Fruit fly (Drosophila melanogaster) ovary, adult (tissue): ENCODE measurements around the gene Nepl7.

Experiments used
- CG17801 ChIP-seq: fragments of 200-800 bp; optimal IDR thresholded peaks from 2 replicates; lab custom pipeline; 2019; ENCODE audit warnings: missing biosample characterization, mild to moderate bottlenecking, missing genetic modification characterization, moderate library complexity; ENCODE audit not compliant: partially characterized antibody

The Nepl7 gene

DNA sequence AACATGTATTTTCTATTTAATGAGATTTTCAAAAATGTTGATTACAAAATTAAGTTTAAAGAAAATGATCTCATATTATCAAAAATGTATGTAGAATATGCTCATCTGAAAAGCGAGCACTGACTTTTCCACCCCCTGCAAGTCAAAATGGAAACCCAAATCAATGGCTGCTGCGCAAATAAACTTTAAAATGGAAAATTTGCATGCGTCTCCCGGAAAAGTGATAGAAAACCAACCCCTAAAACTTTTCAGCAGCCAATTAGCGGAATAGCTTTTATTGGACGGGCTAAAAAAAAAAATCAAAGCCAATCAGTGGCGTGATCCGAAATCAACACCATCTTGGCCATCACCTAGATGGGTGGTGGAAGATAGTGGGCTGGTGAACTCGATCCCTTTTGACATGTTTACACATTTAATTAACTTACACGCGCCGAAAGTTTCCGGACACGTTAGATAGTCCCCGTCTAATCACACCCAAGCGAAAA, 19.8 kb upstream of the Nepl7 start:
- TF ChIP-seq CG17801: no peak

DNA sequence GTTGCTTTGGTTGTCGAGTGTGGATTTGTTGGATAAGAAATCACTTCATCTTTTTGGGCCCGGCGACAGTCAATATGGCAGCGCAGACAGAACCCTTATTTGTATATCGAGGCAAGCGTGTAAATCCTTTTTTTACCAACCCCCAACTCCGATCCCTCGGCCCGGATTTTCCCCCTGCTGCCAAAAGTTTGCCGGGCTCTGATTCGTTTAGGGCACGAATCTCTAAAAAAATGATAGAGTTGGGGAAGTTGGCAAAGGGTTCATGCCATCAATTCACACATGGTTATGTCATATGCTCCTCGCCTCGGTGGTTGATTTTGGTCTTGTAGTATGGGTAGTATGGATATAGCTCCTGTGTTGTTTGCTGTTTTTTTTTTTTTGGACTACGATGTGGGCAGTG, 17.3 kb upstream of the Nepl7 start:
- TF ChIP-seq CG17801: no peak

DNA sequence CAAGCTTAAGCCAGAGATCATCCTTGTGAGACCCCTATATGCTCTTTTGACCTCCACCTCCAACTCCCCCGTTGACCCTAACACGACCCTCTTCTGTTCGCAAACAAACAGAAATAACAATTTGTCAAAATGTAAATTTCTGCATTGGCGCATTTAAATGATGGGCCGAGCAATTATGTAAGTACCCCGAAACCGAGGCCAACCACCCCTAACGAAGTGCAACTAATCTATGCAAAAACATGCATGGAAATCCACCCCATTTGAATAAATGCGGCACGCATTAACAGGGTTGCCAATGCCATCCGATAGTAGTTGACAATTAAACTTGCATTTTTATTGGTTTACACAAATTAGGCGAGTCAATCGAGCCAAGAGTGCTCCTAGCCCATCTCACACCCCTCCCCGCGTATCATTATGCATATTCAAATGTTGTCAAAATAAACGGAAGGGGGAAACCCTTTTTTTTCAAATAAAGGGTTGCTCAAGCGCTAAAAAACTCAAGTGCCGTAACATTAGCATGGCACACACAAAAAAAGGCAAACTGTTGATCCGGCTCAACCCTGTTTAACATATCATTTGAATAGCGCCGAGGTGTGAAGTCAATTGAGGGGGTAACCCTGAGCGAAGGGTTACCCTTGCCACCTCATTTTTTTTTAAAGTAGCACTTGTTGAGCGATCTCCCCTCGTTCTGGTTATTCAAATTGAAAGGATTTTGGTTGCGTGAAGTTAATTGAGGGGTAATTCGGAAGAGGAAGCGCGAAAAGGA, 12.3 kb upstream of the Nepl7 start:
- TF ChIP-seq CG17801: no peak

DNA sequence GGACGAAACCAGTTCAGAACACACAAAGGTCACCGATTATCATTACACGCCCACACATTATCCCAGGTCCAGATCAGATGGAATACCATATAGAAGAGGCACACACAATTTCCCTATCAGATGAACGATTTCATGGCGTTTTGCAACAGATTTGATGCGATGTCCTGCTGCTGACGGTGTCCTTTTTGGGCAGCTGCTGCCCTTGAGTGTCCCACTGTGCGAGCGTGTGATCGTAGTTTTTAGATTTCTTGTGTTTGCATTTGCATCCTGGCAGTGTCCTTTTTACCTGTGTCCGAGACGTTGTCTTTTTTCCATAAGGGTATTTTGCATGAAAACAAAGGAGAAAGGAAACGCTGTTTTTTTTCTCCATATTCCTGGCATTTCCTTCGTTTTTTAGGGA, 9.8 kb upstream of the Nepl7 start:
- TF ChIP-seq CG17801: no peak

DNA sequence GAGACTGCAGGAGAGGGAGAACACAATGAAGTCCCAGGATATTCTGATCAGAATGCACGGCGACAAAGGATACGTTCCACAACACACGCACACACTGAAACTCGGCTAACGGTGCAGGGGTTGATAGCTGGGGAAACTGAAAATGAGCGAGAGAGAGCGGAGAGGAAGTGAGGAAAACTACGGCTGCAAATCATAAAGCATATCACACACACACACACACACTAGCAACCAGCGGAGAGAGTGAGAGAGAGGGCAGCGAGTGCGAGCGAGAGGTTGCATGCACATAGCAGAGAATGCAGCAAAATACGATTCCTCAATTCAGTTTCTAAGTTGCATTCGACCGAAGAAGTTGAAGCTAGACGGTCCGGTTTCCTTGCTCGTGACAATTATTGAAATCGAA, 8.8 kb upstream of the Nepl7 start:
- TF ChIP-seq CG17801: no peak

DNA sequence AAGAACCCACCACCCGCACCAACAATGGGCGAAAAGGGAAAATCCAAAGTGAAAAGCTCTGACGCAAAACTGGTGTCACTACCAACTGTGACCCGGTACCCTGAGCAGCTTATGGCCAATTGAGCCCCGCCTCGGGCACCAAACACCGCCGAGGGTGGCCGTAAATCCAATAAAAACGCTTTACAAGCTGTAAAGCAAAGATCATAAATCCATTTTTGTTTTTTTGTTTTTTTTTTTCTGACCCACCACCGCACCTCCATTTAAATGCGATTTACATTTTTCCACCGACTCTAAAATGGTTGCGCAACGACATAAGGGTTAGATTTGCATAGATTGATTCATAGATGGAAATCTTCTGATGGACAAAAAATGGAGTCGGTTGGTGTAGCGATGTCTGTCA, 4.9 kb upstream of the Nepl7 start:
- no peak for TF ChIP-seq CG17801

DNA sequence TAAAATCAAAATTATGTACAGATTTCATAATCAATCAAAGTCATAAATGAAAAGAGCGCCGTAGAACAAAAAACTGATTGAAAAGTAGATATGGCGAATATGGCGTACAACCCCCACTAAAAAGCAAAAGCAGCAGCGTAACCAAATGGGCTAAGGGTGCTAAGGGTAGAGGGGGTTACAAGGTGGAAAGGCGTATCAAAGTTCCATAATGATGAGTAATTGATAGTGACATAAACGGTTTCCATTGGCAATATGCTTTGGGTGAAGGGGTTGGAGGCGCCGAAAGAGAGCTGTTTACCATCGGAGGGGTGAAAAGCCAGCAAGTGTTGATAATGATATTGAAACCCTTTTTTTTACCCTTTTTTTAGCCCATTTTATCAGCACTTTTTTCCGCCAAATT, 2.8 kb upstream of the Nepl7 start:
- no peak for TF ChIP-seq CG17801

DNA sequence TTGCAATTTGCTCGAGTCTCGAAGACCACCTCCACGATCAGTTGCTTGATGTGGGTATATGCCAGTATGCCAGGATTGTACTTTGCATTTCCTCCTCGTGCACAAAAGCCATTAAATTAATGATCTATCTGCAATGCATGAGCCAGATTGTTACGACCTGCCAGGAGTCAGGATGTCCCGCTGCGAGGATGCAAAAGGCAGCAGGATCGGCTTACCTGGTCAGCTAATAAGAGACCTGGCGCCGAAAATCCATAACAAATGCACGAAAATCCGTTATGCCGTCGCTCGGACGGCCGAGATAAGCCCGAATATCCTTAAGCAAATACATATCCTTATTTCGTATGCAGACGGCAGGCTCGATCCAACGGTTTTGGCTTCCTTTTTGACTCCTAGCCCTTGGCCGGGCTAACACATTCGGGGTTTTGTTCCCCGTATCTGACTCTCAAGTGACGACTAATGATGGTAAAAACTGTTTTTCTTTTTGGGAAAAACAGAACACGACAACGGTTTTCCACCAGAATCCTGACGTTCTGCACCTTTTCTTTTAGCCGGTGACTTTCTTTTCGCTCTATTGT, 3.4 kb downstream of the Nepl7 start:
- no peak for TF ChIP-seq CG17801

DNA sequence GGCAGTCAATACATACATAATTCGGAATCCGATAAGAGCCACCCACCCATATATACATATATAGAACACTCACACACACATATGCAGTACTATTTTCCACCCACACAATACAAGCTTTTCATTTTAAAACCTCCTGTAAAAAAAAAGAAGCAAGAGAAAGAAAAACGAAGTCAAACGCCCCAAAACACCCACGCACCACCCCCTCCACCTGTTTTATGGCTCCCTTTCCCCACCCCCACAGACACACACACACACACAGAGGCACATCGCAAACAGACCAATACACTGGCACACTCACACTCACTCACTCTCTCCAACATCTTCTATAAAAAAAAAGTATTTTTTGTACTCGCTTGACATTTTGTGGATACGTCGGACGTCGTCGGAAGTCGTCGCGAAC, 12.2 kb downstream of the Nepl7 start:
- no peak for TF ChIP-seq CG17801

DNA sequence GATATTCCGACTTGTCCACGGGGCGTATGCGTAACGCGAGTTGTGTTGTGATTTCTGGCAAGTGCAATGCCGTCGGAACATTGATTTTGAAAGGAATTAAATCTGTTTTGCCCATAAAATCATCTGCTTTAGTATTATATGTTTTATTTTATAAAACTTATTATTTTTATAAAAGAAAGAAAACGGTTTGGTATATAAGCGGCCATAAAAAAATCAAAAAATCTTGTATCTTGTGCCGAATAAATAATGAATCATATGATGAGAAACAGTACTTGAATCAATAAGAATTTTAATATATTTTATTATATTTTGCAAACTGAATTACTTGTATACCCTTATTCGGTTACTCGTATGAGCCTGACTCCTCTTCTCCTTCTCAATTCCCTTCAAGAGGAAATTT, 12.6 kb downstream of the Nepl7 start, which contains the start of gene pdm2:
Gene pdm2, plus strand, starts transcription at position 301 of the 400 bp plus-strand sequence.
- TF ChIP-seq CG17801: no peak

DNA sequence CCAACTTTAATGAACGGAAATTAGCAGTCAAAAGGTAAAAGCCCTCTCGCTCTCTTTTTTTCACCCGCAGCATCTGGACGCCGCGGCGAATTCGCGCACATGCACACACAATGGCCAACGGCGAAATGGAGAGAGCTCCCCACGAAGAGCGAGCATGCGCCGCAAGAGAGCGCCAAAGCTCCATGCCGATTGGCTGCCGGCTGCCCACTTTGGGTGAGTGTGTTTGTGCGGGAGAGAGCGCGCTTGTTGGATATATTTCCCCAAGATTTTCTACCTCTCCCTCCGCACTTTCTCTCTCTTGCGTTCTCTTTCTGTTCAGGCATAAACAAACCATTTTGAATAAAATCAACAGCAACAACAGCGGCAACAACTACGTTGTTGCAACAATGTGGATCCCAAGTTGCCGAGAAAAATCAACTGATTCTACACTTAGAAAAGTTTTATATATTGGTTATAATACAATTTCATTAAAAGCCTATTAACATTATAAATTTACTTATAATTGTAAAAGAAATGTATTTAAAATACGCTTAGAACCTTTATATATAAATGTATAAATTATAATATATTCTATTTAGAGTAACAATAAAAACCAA, 13.7 kb downstream of the Nepl7 start:
- no peak for TF ChIP-seq CG17801

DNA sequence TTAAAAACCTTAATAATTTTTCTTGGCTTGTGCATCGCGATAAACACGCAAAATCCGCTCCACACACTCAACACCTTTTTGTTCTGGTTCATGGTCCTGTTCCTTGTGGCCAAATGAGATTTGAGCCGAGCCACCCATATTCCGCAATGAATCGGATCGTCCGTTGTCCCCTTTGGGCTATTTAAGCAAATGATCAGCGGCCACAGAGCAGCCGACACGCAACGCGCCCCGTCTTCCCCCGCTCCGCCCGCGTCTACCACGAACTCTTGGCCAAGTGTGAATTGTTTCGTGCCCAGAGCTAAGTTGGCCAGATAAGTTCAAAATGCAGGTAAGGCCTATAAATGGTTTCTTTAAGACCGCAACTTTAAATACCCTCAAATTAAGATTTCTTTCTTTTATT, 18.5 kb downstream of the Nepl7 start:
- TF ChIP-seq CG17801: no peak

DNA sequence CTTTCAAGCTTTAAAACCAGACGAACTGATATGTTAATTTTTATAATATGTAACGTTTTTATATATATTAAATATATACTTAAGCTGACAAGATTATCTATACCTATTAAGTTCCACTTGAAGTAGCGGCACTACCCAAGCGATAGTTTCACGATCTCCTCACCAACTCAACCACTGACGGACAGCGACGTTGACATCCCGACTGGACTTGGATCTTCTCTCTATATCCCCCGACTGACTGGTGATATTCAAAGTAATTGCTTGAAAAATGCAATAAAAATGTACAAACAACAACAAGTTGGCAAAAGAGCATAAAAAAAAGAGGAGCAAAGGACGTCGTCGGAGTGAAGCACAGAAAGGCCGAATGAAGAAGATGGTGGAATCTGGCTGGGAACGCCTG, 23.3 kb downstream of the Nepl7 start, which contains the start of gene Ref2:
Gene Ref2, minus strand, starts transcription at position 101 of the 400 bp plus-strand sequence.
- no peak for TF ChIP-seq CG17801

DNA sequence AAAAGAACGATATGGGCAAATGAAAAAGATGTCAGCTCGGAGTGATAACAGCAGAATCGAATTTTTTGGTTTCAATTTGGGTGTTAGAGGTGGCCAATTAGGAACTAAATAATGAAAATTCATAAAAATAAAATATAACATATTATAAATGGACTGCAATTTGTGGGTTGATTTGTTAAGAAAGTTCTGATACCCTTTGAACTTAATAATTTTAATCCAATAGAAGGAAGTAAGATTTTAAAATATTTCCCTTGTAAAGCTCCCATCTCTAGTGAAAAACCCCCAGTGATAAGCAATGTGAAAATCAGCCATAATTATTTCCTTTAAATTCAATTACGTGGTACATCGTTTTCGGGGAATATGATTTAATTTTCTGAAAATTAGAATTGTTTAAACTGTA, 25.2 kb downstream of the Nepl7 start:
- TF ChIP-seq CG17801: no peak

DNA sequence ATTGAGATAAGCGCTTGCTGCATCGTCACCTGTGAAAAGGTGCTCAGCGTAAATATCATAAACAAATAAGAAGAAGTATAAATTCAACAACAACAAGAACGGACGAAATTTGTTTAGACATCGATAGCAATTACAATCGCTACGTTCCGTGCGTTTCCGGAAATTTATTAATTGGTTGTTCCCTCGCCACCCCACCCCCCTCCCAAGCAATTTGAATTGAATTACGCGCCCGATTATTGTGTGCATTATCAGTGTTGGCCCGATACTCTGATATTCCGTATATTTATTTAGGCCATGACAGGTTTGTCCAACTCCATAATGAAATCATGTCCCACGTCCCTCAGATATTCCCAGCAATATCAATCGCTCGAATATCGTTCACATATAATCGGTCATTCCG, 28.0 kb downstream of the Nepl7 start:
- TF ChIP-seq CG17801: no peak

DNA sequence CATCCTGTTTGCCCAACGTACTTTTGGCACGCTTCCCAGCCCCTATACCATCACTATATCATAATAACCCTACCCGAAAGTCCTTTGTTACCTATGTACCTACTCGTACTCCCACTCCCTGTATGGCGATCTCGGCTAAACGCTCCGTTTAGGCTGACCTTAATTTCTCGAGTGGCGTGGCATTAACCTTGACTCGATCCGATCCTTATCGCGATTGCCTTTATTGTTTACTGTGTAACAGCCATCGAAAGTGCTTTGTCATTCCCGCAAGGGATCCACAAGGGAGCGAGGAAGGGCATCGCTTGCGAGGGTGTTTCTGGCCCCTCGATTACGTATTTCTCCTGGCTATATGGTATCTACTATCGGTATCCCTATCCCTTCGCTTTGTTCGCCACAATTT, 36.4 kb downstream of the Nepl7 start:
- no peak for TF ChIP-seq CG17801

DNA sequence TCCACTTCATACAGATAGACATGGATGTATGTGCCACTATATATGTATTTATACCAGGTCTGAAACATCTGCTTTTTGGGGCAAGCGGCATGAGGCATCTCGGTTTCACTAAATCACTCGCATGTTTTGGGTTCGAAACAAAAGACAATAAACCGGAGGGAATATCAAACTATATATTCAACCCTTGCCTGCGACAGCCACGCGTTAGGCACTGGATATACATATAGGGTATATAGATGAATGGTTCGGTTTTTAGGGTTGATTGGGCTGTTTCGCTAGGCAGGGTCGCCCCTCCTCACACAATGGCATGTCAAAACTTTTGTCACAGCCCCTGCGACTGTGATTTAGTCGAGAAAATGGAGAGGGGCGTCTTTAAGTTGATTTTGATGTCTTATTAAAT, 46.4 kb downstream of the Nepl7 start:
- no peak for TF ChIP-seq CG17801
